Worm (Caenorhabditis elegans) whole organism, L2 larva: ENCODE measurements around the gene zyg-9.

Source experiments
- dmd-4 ChIP-seq: sonication (generic microtip); optimal IDR thresholded peaks from 2 replicates; lab custom pipeline; 2017; ENCODE audit warnings: missing biosample characterization, missing genetic modification characterization
- nhr-237 ChIP-seq: fragments of 150-350 bp; optimal IDR thresholded peaks from 2 replicates; lab custom pipeline; 2014; ENCODE audit warnings: missing biosample characterization, missing genetic modification characterization
- peb-1 ChIP-seq: fragments of 150-350 bp; optimal IDR thresholded peaks from 2 replicates; lab custom pipeline; 2014; ENCODE audit warnings: missing biosample characterization, missing genetic modification characterization

DNA sequence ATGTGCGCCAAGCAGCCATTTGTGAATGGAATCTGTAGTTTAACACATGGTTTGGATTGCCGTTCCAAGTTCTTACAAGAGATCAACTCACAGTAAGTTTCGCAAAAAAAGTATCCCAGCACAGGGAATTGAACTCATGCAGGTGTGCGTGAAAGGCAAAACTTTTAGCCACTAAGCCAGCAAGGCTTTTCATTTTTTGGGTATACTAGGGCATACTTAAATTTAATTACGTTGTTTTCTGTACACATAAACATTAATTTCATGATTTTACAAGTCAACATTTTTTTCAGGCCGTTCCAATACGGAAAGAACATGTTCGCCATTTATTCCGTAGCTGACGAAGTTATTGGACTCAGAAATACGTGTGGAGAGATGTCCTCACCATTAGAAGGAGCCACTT lies 16.1 kb upstream of the zyg-9 start:
- TF ChIP-seq nhr-237 (tag; lab: Kevin White, UChicago) (no peak), dmd-4 (no peak), peb-1 (tag; lab: Kevin White, UChicago) (no peak)
